Fruit fly (Drosophila melanogaster): ENCODE results near the gene Gss1.

Gene Gss1

DNA sequence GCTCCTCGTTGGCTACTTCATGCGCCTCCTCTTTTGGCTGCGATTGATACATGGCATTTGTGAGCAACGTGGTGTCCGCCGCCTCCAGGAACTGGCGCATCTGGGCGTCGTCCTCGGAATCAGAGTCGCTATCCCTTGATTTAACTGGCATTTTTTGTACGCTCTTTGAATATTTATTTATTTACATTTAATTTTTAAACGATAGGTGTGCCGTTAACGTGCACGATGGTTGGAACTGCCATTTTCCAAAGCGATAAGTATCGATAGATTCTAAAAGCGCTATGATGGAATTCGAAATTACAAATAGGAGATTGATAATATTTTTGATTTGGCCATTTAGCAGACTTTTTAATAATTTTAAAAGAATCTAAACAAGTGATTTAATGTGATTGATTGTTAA, 36.9 kb upstream of the Gss1 start, which contains the start of gene CG32554:
Gene CG32554 (minus strand): TSS at position 229 of the 400 bp plus-strand sequence.
- peak; percentile 89 for TF ChIP-seq fkh (GFP tag; optimal IDR thresholded peaks at IDR 0.05)
- no peak for TF ChIP-seq net (GFP tag; optimal IDR thresholded peaks at IDR 0.05)
- TF ChIP-seq pdm3 (GFP tag; optimal IDR thresholded peaks at IDR 0.05) = no peak
- no peak for TF ChIP-seq Hr39 (GFP tag; optimal IDR thresholded peaks at IDR 0.05)
- no peak for TF ChIP-seq CG15336 (GFP tag; IDR thresholded peaks at IDR 0.05)

dm6 chrX:17856029-17856428, 33.3 kb upstream of the Gss1 start, which contains the start of gene Mco4:
Gene Mco4 (minus strand): TSS chrX:17856129.
- TF ChIP-seq CG15336 (GFP tag; IDR thresholded peaks at IDR 0.05) (no peak), CG3919 (GFP tag; optimal IDR thresholded peaks at IDR 0.05) (no peak), esn (GFP tag; optimal IDR thresholded peaks at IDR 0.05) (no peak), CG6808 (GFP tag; optimal IDR thresholded peaks at IDR 0.05) (no peak), Eip78C (GFP tag) (no peak), CG34406 (GFP tag; optimal IDR thresholded peaks at IDR 0.05) (no peak), CG11902 (GFP tag; optimal IDR thresholded peaks at IDR 0.05) (no peak), Sox14 (GFP tag; optimal IDR thresholded peaks at IDR 0.05) (no peak), CG7368 (GFP tag; optimal IDR thresholded peaks at IDR 0.05) (no peak), Ets21C (GFP tag; optimal IDR thresholded peaks at IDR 0.05) (no peak), CG6163 (GFP tag; IDR thresholded peaks at IDR 0.05) (no peak), CG11762 (GFP tag; optimal IDR thresholded peaks at IDR 0.05; ENCODE audit: insufficient read depth) (no peak), CG8119 (GFP tag; IDR thresholded peaks at IDR 0.05) (no peak), topi (GFP tag; optimal IDR thresholded peaks at IDR 0.05) (no peak), CG9139 (GFP tag; optimal IDR thresholded peaks at IDR 0.05) (no peak), Eip93F (GFP tag; optimal IDR thresholded peaks at IDR 0.05) (no peak), OdsH (GFP tag; optimal IDR thresholded peaks at IDR 0.05) (no peak), CG6276 (GFP tag; optimal IDR thresholded peaks at IDR 0.05) (no peak), CG16779 (tag; optimal IDR thresholded peaks at IDR 0.05) (no peak)

DNA sequence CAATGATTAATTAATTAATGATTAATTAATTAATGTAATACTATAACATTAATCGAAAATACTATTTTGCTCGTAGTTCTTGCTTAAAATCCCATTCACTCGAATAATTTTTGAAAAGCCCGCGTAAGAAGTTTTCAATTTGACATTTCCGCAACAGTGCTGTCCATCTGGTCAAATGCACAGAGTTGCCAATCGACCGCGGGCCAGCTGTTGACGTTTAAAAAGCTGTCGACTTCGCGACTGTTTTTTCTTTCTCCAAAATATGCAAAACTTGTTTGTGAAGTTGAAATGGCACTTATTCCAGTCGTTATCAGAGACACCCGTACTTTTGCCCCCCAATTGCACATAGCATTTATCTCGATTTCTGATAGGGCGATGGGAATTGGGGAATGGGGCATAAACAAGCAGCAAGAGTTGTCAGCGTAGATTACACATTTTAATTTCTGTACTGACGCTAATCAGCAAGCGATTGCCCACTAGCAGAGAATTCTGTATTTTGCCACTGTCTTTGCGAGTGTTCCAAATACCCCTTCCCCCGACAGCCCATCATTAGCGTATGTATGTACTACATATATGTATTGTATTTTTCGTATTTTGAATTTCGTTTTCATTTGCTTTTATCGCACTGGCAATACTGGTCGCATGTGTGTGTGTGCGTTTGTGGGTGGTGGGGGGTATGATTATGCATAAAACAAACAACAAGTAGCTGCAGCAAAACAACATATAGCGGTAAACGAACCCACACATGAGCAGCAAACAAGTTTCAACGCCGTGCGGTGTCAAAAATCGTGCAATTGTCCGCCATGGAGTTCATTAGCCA, 32.7 kb upstream of the Gss1 start, which contains the start of gene Srx:
Gene Srx (plus strand): TSS at position 517 of the 820 bp plus-strand sequence.
- TF ChIP-seq Smox (GFP tag; optimal IDR thresholded peaks at IDR 0.05) (no peak), CG9139 (GFP tag; optimal IDR thresholded peaks at IDR 0.05) (no peak), Ets96B (tag; optimal IDR thresholded peaks at IDR 0.05) (peak; percentile 23), CG3032 (tag; optimal IDR thresholded peaks at IDR 0.05) (peak; percentile 19), acj6 (GFP tag; optimal IDR thresholded peaks at IDR 0.05) (peak; percentile 15), CG8119 (GFP tag; IDR thresholded peaks at IDR 0.05) (peak; percentile 49; the same call in 1 of the 3 replicates), net (GFP tag; optimal IDR thresholded peaks at IDR 0.05) (peak; percentile 28), salr (GFP tag; optimal IDR thresholded peaks at IDR 0.05) (no peak), CG3919 (GFP tag; optimal IDR thresholded peaks at IDR 0.05) (no peak), Hr39 (GFP tag; optimal IDR thresholded peaks at IDR 0.05) (peak; percentile 35), CG6808 (GFP tag; optimal IDR thresholded peaks at IDR 0.05) (peak; percentile 60), Sox15 (GFP tag; optimal IDR thresholded peaks at IDR 0.05) (peak; percentile 30), Eip93F (GFP tag; optimal IDR thresholded peaks at IDR 0.05) (peak; percentile 54), Gug (GFP tag; IDR thresholded peaks at IDR 0.05) (no peak), Sox102F (GFP tag; optimal IDR thresholded peaks at IDR 0.05) (no peak), topi (GFP tag; optimal IDR thresholded peaks at IDR 0.05) (peak; percentile 21), CG31627 (GFP tag; optimal IDR thresholded peaks at IDR 0.05) (peak; percentile 28), CG6276 (GFP tag; optimal IDR thresholded peaks at IDR 0.05) (no peak), Eip78C (GFP tag) (peak; percentile 65), dac (GFP tag; optimal IDR thresholded peaks at IDR 0.05) (peak; percentile 7), Lpt (GFP tag; optimal IDR thresholded peaks at IDR 0.05) (no peak), eg (GFP tag; IDR thresholded peaks at IDR 0.05) (peak; percentile 66), fkh (GFP tag; optimal IDR thresholded peaks at IDR 0.05) (peak; percentile 17), CG7368 (GFP tag; optimal IDR thresholded peaks at IDR 0.05) (no peak), CG6163 (GFP tag; IDR thresholded peaks at IDR 0.05) (0 out of 3 replicates have a peak, but pooled peaks have one; percentile 38), CG8632 (GFP tag; optimal IDR thresholded peaks at IDR 0.05) (peak; percentile 39), dsx (GFP tag; optimal IDR thresholded peaks at IDR 0.05; ENCODE audit: poor library complexity, severe bottlenecking) (peak; percentile 18), Blimp-1 (GFP tag; optimal IDR thresholded peaks at IDR 0.05) (peak; percentile 76), pdm3 (GFP tag; optimal IDR thresholded peaks at IDR 0.05) (no peak), vri (GFP tag; optimal IDR thresholded peaks at IDR 0.05) (peak; percentile 79), fd85E (GFP tag; optimal IDR thresholded peaks at IDR 0.05) (no peak), svp (GFP tag) (no peak), achi (GFP tag; optimal IDR thresholded peaks at IDR 0.05) (peak; percentile 99), esn (GFP tag; optimal IDR thresholded peaks at IDR 0.05) (peak; percentile 50), CG11294 (GFP tag; IDR thresholded peaks at IDR 0.05) (no peak), ss (GFP tag; optimal IDR thresholded peaks at IDR 0.05) (peak in 1 of 2 experiments; percentile 52), CG11902 (GFP tag; optimal IDR thresholded peaks at IDR 0.05) (no peak)
